Worm (Caenorhabditis elegans) whole organism, late embryonic: Measurements from ENCODE around the gene fbxb-31.
A peak's percentile ranks its signal among the peaks of the same experiment; 100 is the strongest.

Experiments
- elt-2 ChIP-seq: sonication (generic microtip); optimal IDR thresholded peaks from 2 replicates; lab custom pipeline; 2016; ENCODE audit warnings: missing genetic modification reagents, missing genetic modification characterization, missing compliant biosample characterization
- hlh-30 ChIP-seq: sonication (generic microtip); optimal IDR thresholded peaks from 2 replicates; lab custom pipeline; 2017; ENCODE audit warnings: antibody characterized with exemption, missing genetic modification characterization, missing compliant biosample characterization; ENCODE audit not compliant: insufficient read depth
- pqm-1 ChIP-seq: sonication (generic microtip); optimal IDR thresholded peaks from 2 replicates; lab custom pipeline; 2016; ENCODE audit warnings: missing genetic modification characterization, missing compliant biosample characterization

DNA sequence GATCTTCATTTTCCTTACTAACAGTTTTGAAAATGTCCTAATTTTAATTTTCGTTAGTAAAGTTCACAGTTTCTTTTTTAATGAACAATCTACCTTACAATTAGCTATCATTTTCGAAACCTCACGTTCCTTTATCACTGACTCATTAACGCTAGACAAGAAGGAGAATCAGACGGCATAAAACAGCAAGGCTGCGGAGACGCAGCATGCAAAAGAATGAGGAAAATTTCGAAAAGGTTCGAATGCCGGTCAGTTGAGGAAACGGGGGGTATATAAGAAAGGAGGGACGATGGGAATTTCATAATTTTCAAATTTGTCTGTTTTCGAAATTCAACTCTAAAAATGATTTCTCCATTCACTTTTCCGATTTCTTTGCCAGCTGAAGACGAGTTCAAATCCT, 22.8 kb upstream of the fbxb-31 start, which contains the start of gene F19B10.13:
- no peak for TF ChIP-seq pqm-1 (tag; lab: Kevin White, UChicago)
- TF ChIP-seq elt-2 (tag; lab: Kevin White, UChicago), result peak; percentile 12
- no peak for TF ChIP-seq hlh-30 (tag; lab: Kevin White, UChicago)
